Fruit fly (Drosophila melanogaster) whole organism, adult: ENCODE measurements around the gene bocks.

Source experiments
- Hr96 ChIP-seq: fragments of 200-800 bp; sonication (Bioruptor generic); optimal IDR thresholded peaks from 2 replicates; lab custom pipeline; 2016; ENCODE audit warnings: missing biosample characterization, missing genetic modification characterization
- kay ChIP-seq: fragments of 200-800 bp; sonication (Bioruptor generic); peaks from one replicate; lab custom pipeline; 2016; ENCODE audit warnings: missing biosample characterization, missing genetic modification characterization, borderline replicate concordance

- no peak for TF ChIP-seq Hr96 (GFP tag; lab: Kevin White, UChicago)
- no peak for TF ChIP-seq kay (GFP tag; lab: Kevin White, UChicago)
Measured at dm6 chr3R:9594251-9594581, 3.4 kb upstream of the bocks start.
